Fruit fly (Drosophila melanogaster) whole organism, embryonic: Measurements from ENCODE around the gene dgt6.
A peak's percentile ranks its signal among the peaks of the same experiment; 100 is the strongest.

Source experiments
- B-H2 ChIP-seq: fragments of 200-800 bp; sonication (Bioruptor generic); optimal IDR thresholded peaks from 2 replicates; lab custom pipeline; 2018; ENCODE audit warnings: missing biosample characterization, mild to moderate bottlenecking, missing genetic modification characterization
- CG10267 ChIP-seq: fragments of 200-800 bp; sonication (Bioruptor generic); optimal IDR thresholded peaks from 2 replicates; lab custom pipeline; 2018; ENCODE audit warnings: missing biosample characterization, mild to moderate bottlenecking, missing genetic modification characterization, moderate library complexity
- CG10543 ChIP-seq: fragments of 200-800 bp; sonication (Bioruptor generic); optimal IDR thresholded peaks from 3 replicates; lab custom pipeline; 2017; ENCODE audit warnings: missing biosample characterization, mild to moderate bottlenecking, missing genetic modification characterization, moderate library complexity
- CG12236 ChIP-seq: fragments of 200-800 bp; sonication (Bioruptor generic); optimal IDR thresholded peaks from 2 replicates; lab custom pipeline; 2016; ENCODE audit warnings: missing biosample characterization, missing genetic modification characterization
- CG15073 ChIP-seq: fragments of 200-800 bp; sonication (Bioruptor generic); optimal IDR thresholded peaks from 2 replicates; lab custom pipeline; 2016; ENCODE audit warnings: missing biosample characterization, missing genetic modification characterization
- CG17385 ChIP-seq: fragments of 200-800 bp; sonication (Bioruptor generic); optimal IDR thresholded peaks from 3 replicates; lab custom pipeline; 2018; ENCODE audit warnings: missing biosample characterization, mild to moderate bottlenecking, missing genetic modification characterization
- CG17829 ChIP-seq: fragments of 200-800 bp; optimal IDR thresholded peaks from 2 replicates; lab custom pipeline; 2019; ENCODE audit warnings: missing biosample characterization, mild to moderate bottlenecking, missing genetic modification characterization, moderate library complexity
- CG1792 ChIP-seq: fragments of 200-800 bp; sonication (Bioruptor generic); optimal IDR thresholded peaks from 2 replicates; lab custom pipeline; 2016; ENCODE audit warnings: missing biosample characterization, missing genetic modification characterization
- CG2129 ChIP-seq: fragments of 200-800 bp; sonication (Bioruptor generic); IDR thresholded peaks from 2 replicates; pipeline ENCODE4 v1.3.6; 2022; ENCODE audit warnings: missing biosample characterization, missing genetic modification characterization; ENCODE audit not compliant: partially characterized antibody
- CG30431 ChIP-seq: fragments of 200-800 bp; sonication (Bioruptor generic); optimal IDR thresholded peaks from 2 replicates; lab custom pipeline; 2017; ENCODE audit warnings: missing biosample characterization, missing genetic modification characterization
- CG31365 ChIP-seq: fragments of 200-800 bp; sonication (Bioruptor generic); optimal IDR thresholded peaks from 2 replicates; lab custom pipeline; 2018; ENCODE audit warnings: missing biosample characterization, mild to moderate bottlenecking, missing genetic modification characterization
- CG31388 ChIP-seq: fragments of 200-800 bp; sonication (Bioruptor generic); optimal IDR thresholded peaks from 2 replicates; lab custom pipeline; 2016; ENCODE audit warnings: missing biosample characterization, missing genetic modification characterization
- CG42726 ChIP-seq: fragments of 200-800 bp; sonication (Bioruptor generic); IDR thresholded peaks from 2 replicates; pipeline ENCODE4 v1.3.6; 2022; ENCODE audit warnings: missing biosample characterization, missing genetic modification characterization; ENCODE audit not compliant: partially characterized antibody
- CG4360 ChIP-seq: fragments of 200-800 bp; sonication (Bioruptor generic); IDR thresholded peaks from 2 replicates; pipeline ENCODE4 v1.3.6; 2022; ENCODE audit warnings: missing biosample characterization, missing genetic modification characterization
- CG43689 ChIP-seq: fragments of 200-800 bp; sonication (Bioruptor generic); IDR thresholded peaks from 2 replicates; pipeline ENCODE4 v1.3.6; 2022; ENCODE audit warnings: missing biosample characterization, missing genetic modification characterization
- CG4617 ChIP-seq: fragments of 200-800 bp; sonication (Bioruptor generic); optimal IDR thresholded peaks from 3 replicates; lab custom pipeline; 2016; ENCODE audit warnings: missing biosample characterization, missing genetic modification characterization, borderline replicate concordance
- CG6272 ChIP-seq: fragments of 200-800 bp; sonication (Bioruptor generic); IDR thresholded peaks from 2 replicates; pipeline ENCODE4 v1.3.6; 2022; ENCODE audit warnings: missing biosample characterization, missing genetic modification characterization
- CG7556 ChIP-seq: fragments of 200-800 bp; sonication (Bioruptor generic); optimal IDR thresholded peaks from 2 replicates; lab custom pipeline; 2017; ENCODE audit warnings: missing biosample characterization, mild to moderate bottlenecking, missing genetic modification characterization
- CG8924 ChIP-seq: fragments of 200-800 bp; optimal IDR thresholded peaks from 3 replicates; lab custom pipeline; 2019; ENCODE audit warnings: missing biosample characterization, mild to moderate bottlenecking, missing genetic modification characterization, moderate library complexity
- Ets97D ChIP-seq: fragments of 200-800 bp; sonication (Bioruptor generic); optimal IDR thresholded peaks from 3 replicates; lab custom pipeline; 2016; ENCODE audit warnings: missing biosample characterization, missing genetic modification characterization
- Fer1 ChIP-seq: fragments of 200-800 bp; sonication (Bioruptor generic); optimal IDR thresholded peaks from 2 replicates; lab custom pipeline; 2017; ENCODE audit warnings: missing biosample characterization, mild to moderate bottlenecking, missing genetic modification characterization
- HLHmδ ChIP-seq: fragments of 200-800 bp; sonication (Bioruptor generic); optimal IDR thresholded peaks from 2 replicates; lab custom pipeline; 2018; ENCODE audit warnings: missing biosample characterization, mild to moderate bottlenecking, missing genetic modification characterization, moderate library complexity
- Hey ChIP-seq: fragments of 200-800 bp; sonication (Bioruptor generic); optimal IDR thresholded peaks from 3 replicates; lab custom pipeline; 2018; ENCODE audit warnings: missing biosample characterization, mild to moderate bottlenecking, missing genetic modification characterization
- MESR4 ChIP-seq: fragments of 200-800 bp; sonication (Bioruptor generic); optimal IDR thresholded peaks from 2 replicates; lab custom pipeline; 2018; ENCODE audit warnings: missing biosample characterization, mild to moderate bottlenecking, missing genetic modification characterization, moderate library complexity
- Opbp ChIP-seq: fragments of 200-800 bp; sonication (Bioruptor generic); IDR thresholded peaks from 3 replicates; pipeline ENCODE4 v1.3.6; 2022; ENCODE audit warnings: missing biosample characterization, missing genetic modification characterization; ENCODE audit not compliant: partially characterized antibody
- Optix ChIP-seq: fragments of 200-800 bp; sonication (Bioruptor generic); IDR thresholded peaks from 3 replicates; pipeline ENCODE4 v1.3.6; 2022; ENCODE audit warnings: missing biosample characterization, missing genetic modification characterization
- Rfx ChIP-seq: fragments of 200-800 bp; sonication (Bioruptor generic); IDR thresholded peaks from 2 replicates; pipeline ENCODE4 v1.3.6; 2022; ENCODE audit warnings: missing biosample characterization, missing genetic modification characterization
- Sry-δ ChIP-seq: fragments of 200-800 bp; sonication (Bioruptor generic); optimal IDR thresholded peaks from 2 replicates; lab custom pipeline; 2016; ENCODE audit warnings: missing biosample characterization, missing genetic modification characterization
- cato ChIP-seq: fragments of 200-800 bp; sonication (Bioruptor generic); optimal IDR thresholded peaks from 2 replicates; lab custom pipeline; 2016; ENCODE audit warnings: missing biosample characterization, missing genetic modification characterization, borderline replicate concordance
- ci ChIP-seq: fragments of 200-800 bp; sonication (Bioruptor generic); IDR thresholded peaks from 3 replicates; pipeline ENCODE4 v1.3.6; 2022; ENCODE audit warnings: missing biosample characterization, missing genetic modification characterization
- disco-r ChIP-seq: fragments of 200-800 bp; sonication (Bioruptor generic); optimal IDR thresholded peaks from 2 replicates; lab custom pipeline; 2016; ENCODE audit warnings: missing biosample characterization, missing genetic modification characterization
- dysf ChIP-seq: fragments of 200-800 bp; sonication (Bioruptor generic); IDR thresholded peaks from 3 replicates; pipeline ENCODE4 v1.3.6; 2022; ENCODE audit warnings: missing biosample characterization, missing genetic modification characterization
- ewg ChIP-seq: fragments of 200-800 bp; sonication (Bioruptor generic); optimal IDR thresholded peaks from 3 replicates; lab custom pipeline; 2017; ENCODE audit warnings: mild to moderate bottlenecking, missing biosample characterization, missing genetic modification reagents, missing genetic modification characterization
- exex ChIP-seq: fragments of 200-800 bp; sonication (Bioruptor generic); optimal IDR thresholded peaks from 4 replicates; lab custom pipeline; 2018; ENCODE audit warnings: missing biosample characterization, mild to moderate bottlenecking, missing genetic modification characterization, moderate library complexity
- eyg ChIP-seq: fragments of 200-800 bp; sonication (Bioruptor generic); optimal IDR thresholded peaks from 3 replicates; lab custom pipeline; 2016; ENCODE audit warnings: missing biosample characterization, missing genetic modification characterization
- gce ChIP-seq: fragments of 200-800 bp; sonication (Bioruptor generic); IDR thresholded peaks from 3 replicates; pipeline ENCODE4 v1.3.6; 2022; ENCODE audit warnings: missing biosample characterization, missing genetic modification characterization
- hb ChIP-seq: fragments of 200-800 bp; sonication (Bioruptor generic); IDR thresholded peaks from 3 replicates; pipeline ENCODE4 v1.3.6; 2022; ENCODE audit warnings: missing biosample characterization, missing genetic modification characterization; ENCODE audit not compliant: partially characterized antibody
- hbn ChIP-seq: fragments of 200-800 bp; sonication (Bioruptor generic); IDR thresholded peaks from 2 replicates; pipeline ENCODE4 v1.3.6; 2022; ENCODE audit warnings: missing biosample characterization, missing genetic modification characterization; ENCODE audit not compliant: partially characterized antibody
- inv ChIP-seq: fragments of 200-800 bp; sonication (Bioruptor generic); IDR thresholded peaks from 2 replicates; pipeline ENCODE4 v1.3.6; 2022; ENCODE audit warnings: missing biosample characterization, missing genetic modification characterization; ENCODE audit not compliant: partially characterized antibody
- kay ChIP-seq: fragments of 200-800 bp; sonication (Bioruptor generic); optimal IDR thresholded peaks from 2 replicates; lab custom pipeline; 2016; ENCODE audit warnings: missing biosample characterization, missing genetic modification characterization
- lab ChIP-seq: fragments of 200-800 bp; sonication (Bioruptor generic); optimal IDR thresholded peaks from 3 replicates; lab custom pipeline; 2017; ENCODE audit warnings: missing biosample characterization, missing genetic modification characterization, mild to moderate bottlenecking, moderate library complexity, missing genetic modification reagents
- maf-S ChIP-seq: fragments of 200-800 bp; sonication (Bioruptor generic); optimal IDR thresholded peaks from 2 replicates; lab custom pipeline; 2016; ENCODE audit warnings: missing biosample characterization, missing genetic modification characterization
- mld ChIP-seq: fragments of 200-800 bp; sonication (Bioruptor generic); IDR thresholded peaks from 3 replicates; pipeline ENCODE4 v1.3.6; 2022; ENCODE audit warnings: missing biosample characterization, missing genetic modification characterization; ENCODE audit not compliant: partially characterized antibody
- nmo ChIP-seq: fragments of 200-800 bp; sonication (Bioruptor generic); optimal IDR thresholded peaks from 2 replicates; lab custom pipeline; 2018; ENCODE audit warnings: missing biosample characterization, mild to moderate bottlenecking, missing genetic modification characterization, moderate library complexity
- pzg ChIP-seq: fragments of 200-800 bp; sonication (Bioruptor generic); optimal IDR thresholded peaks from 3 replicates; lab custom pipeline; 2018; ENCODE audit warnings: missing biosample characterization, mild to moderate bottlenecking, missing genetic modification characterization, moderate library complexity
- rib ChIP-seq: fragments of 200-800 bp; sonication (Bioruptor generic); IDR thresholded peaks from 2 replicates; pipeline ENCODE4 v1.3.6; 2022; ENCODE audit warnings: missing biosample characterization, missing genetic modification characterization
- sd ChIP-seq: fragments of 200-800 bp; sonication (Bioruptor generic); optimal IDR thresholded peaks from 3 replicates; lab custom pipeline; 2018; ENCODE audit warnings: missing biosample characterization, mild to moderate bottlenecking, missing genetic modification characterization, moderate library complexity
- sqz ChIP-seq: fragments of 200-800 bp; sonication (Bioruptor generic); optimal IDR thresholded peaks from 3 replicates; lab custom pipeline; 2018; ENCODE audit warnings: missing biosample characterization, mild to moderate bottlenecking, missing genetic modification characterization
- stwl ChIP-seq: fragments of 200-800 bp; sonication (Bioruptor generic); optimal IDR thresholded peaks from 3 replicates; lab custom pipeline; 2018; ENCODE audit warnings: missing biosample characterization, mild to moderate bottlenecking, missing genetic modification characterization, moderate library complexity
- wdn ChIP-seq: fragments of 200-800 bp; sonication (Bioruptor generic); IDR thresholded peaks from 2 replicates; pipeline ENCODE4 v1.3.6; 2022; ENCODE audit warnings: missing biosample characterization, missing genetic modification characterization

dgt6 gene

dm6 chr3R:29153197-29153644 lies 22.4 kb upstream of the dgt6 start, which contains the start of the genes Slbp and Rpn2 (continued):
- TF ChIP-seq CG7556 (GFP tag; lab: Kevin White, UChicago) (peak; percentile 7), CG15073 (GFP tag; lab: Kevin White, UChicago) (no peak), CG12236 (GFP tag; lab: Kevin White, UChicago) (peak; percentile 10), CG10267 (peak; percentile 99), CG2129 (GFP tag; lab: Robert Waterston, UW) (peak; percentile 93), dysf (0 out of 3 replicates have a peak, but pooled peaks have one; percentile 13), kay (GFP tag; lab: Kevin White, UChicago) (no peak), hbn (GFP tag; lab: Robert Waterston, UW) (peak; percentile 95), sd (tag; lab: Kevin White, UChicago) (no peak), stwl (tag; lab: Kevin White, UChicago) (peak; percentile 94), inv (GFP tag; lab: Robert Waterston, UW) (peak; percentile 87), CG8924 (tag; lab: Kevin White, UChicago) (peak; percentile 49), eyg (GFP tag; lab: Kevin White, UChicago) (peak; percentile 53), Sry-δ (GFP tag; lab: Kevin White, UChicago) (peak; percentile 87), CG42726 (GFP tag; lab: Robert Waterston, UW) (peak; percentile 87), mld (GFP tag; lab: Robert Waterston, UW) (peak; percentile 86), Hey (no peak), hb (GFP tag; lab: Robert Waterston, UW) (peak; percentile 82; the same call in 2 of the 3 replicates), CG31388 (no peak), CG10543 (GFP tag; lab: Kevin White, UChicago) (peak; percentile 21), CG1792 (GFP tag; lab: Kevin White, UChicago) (no peak), wdn (GFP tag; lab: Robert Waterston, UW) (no peak), CG4617 (GFP tag; lab: Kevin White, UChicago) (peak; percentile 89), HLHmδ (no peak), Ets97D (GFP tag; lab: Kevin White, UChicago) (peak; percentile 87), CG4360 (peak; percentile 79), gce (GFP tag; lab: Robert Waterston, UW) (no peak), CG31365 (tag; lab: Kevin White, UChicago) (no peak), lab (GFP tag; lab: Kevin White, UChicago) (peak; percentile 55), CG6272 (no peak), nmo (peak; percentile 74), ci (GFP tag; lab: Robert Waterston, UW) (0 out of 3 replicates have a peak, but pooled peaks have one; percentile 52), pzg (peak; percentile 98), CG17829 (tag; lab: Kevin White, UChicago) (peak; percentile 64), Fer1 (GFP tag; lab: Kevin White, UChicago) (peak; percentile 68), Opbp (peak; percentile 88), CG43689 (GFP tag; lab: Robert Waterston, UW) (no peak), maf-S (peak; percentile 68), disco-r (no peak), exex (tag; lab: Kevin White, UChicago) (peak; percentile 30), MESR4 (GFP tag; lab: Kevin White, UChicago) (peak; percentile 58), sqz (no peak), cato (GFP tag; lab: Kevin White, UChicago) (no peak), CG30431 (GFP tag; lab: Kevin White, UChicago) (no peak), Rfx (GFP tag; lab: Robert Waterston, UW) (peak; percentile 63), Optix (GFP tag; lab: Robert Waterston, UW) (no peak), ewg (GFP tag; lab: Kevin White, UChicago) (peak; percentile 74), CG17385 (GFP tag; lab: Kevin White, UChicago) (peak; percentile 8), rib (no peak), B-H2 (GFP tag; lab: Kevin White, UChicago) (peak; percentile 62)
